Worm (Caenorhabditis elegans) whole organism, L3 larva: ENCODE results near the gene ptr-3.

Source experiments
- ceh-28 ChIP-seq: fragments of 150-350 bp; optimal IDR thresholded peaks from 2 replicates; lab custom pipeline; 2014; ENCODE audit warnings: missing biosample characterization, missing genetic modification reagents, missing genetic modification characterization
- elt-3 ChIP-seq, 3 experiments: fragments of 150-350 bp in 1 of 3; sonication (generic microtip) in 2 of 3; optimal IDR thresholded peaks; 2 replicates in 2 of 3; 4 replicates in 1 of 3; lab custom pipeline; 2014 to 2017; ENCODE audit warnings: missing biosample characterization in 3 of 3, missing genetic modification characterization in 3 of 3
- lin-39 ChIP-seq: fragments of 150-350 bp; optimal IDR thresholded peaks from 2 replicates; lab custom pipeline; 2018; ENCODE audit warnings: missing biosample characterization, missing genetic modification reagents, missing genetic modification characterization
- mdl-1 ChIP-seq: fragments of 150-350 bp; optimal IDR thresholded peaks from 2 replicates; lab custom pipeline; 2014; ENCODE audit warnings: missing biosample characterization, missing genetic modification characterization
- nhr-11 ChIP-seq: fragments of 150-350 bp; optimal IDR thresholded peaks from 2 replicates; lab custom pipeline; 2014; ENCODE audit warnings: missing biosample characterization, missing genetic modification characterization
- snpc-4 ChIP-seq: fragments of 150-350 bp; optimal IDR thresholded peaks from 2 replicates; lab custom pipeline; 2014; ENCODE audit warnings: missing biosample characterization, missing genetic modification characterization
- tbx-2 ChIP-seq: sonication (generic microtip); optimal IDR thresholded peaks from 2 replicates; lab custom pipeline; 2016; ENCODE audit warnings: mild to moderate bottlenecking, missing genetic modification characterization, missing compliant biosample characterization

DNA sequence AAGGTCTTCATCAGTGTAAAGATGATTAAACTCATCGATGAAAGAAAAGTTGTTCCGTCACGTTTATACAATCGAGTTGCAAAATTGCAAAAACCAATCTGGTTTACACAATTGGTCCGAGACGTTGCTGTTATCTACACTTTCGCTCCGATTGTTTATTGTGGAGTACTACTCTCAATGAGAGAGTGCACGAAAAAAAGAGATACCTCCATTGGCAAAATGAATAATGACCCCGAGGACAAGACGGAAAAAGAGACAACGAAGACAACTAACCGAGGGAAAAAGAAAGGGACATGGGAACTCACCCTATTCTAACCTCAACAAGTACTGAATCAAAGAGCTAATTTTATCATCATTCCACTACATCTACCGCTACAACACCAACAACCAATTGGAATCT, 53.8 kb downstream of the ptr-3 start:
- no peak for TF ChIP-seq elt-3 (tag; optimal IDR thresholded peaks at IDR 0.05; lab: Kevin White, UChicago)
- TF ChIP-seq tbx-2 (tag; lab: Kevin White, UChicago): no peak
- TF ChIP-seq mdl-1 (tag; lab: Kevin White, UChicago): no peak
- TF ChIP-seq nhr-11 (tag; lab: Kevin White, UChicago): no peak
- peak; percentile 57 for TF ChIP-seq lin-39 (tag; lab: Kevin White, UChicago)
- TF ChIP-seq snpc-4 (tag; lab: Kevin White, UChicago): no peak
- no peak for TF ChIP-seq ceh-28 (tag; lab: Kevin White, UChicago)
